Worm (Caenorhabditis elegans) whole organism, L3 larva: ENCODE measurements around the gene pks-1.

Source experiments
- aly-2 ChIP-seq: fragments of 150-350 bp; optimal IDR thresholded peaks from 2 replicates; lab custom pipeline; 2014; ENCODE audit warnings: missing biosample characterization, missing genetic modification characterization
- ama-1 ChIP-seq: fragments of 150-350 bp; optimal IDR thresholded peaks from 2 replicates; lab custom pipeline; 2018
- egl-27 ChIP-seq: sonication (generic microtip); optimal IDR thresholded peaks from 4 replicates; lab custom pipeline; 2017; ENCODE audit warnings: missing biosample characterization, missing genetic modification reagents, missing genetic modification characterization
- nhr-11 ChIP-seq: fragments of 150-350 bp; optimal IDR thresholded peaks from 2 replicates; lab custom pipeline; 2014; ENCODE audit warnings: missing biosample characterization, missing genetic modification characterization
- nhr-237 ChIP-seq: fragments of 150-350 bp; optimal IDR thresholded peaks from 2 replicates; lab custom pipeline; 2014; ENCODE audit warnings: missing biosample characterization, missing genetic modification characterization
- pqm-1 ChIP-seq: fragments of 150-350 bp; optimal IDR thresholded peaks from 2 replicates; lab custom pipeline; 2017; ENCODE audit warnings: missing biosample characterization, missing genetic modification characterization, inconsistent platforms
- skn-1 ChIP-seq: fragments of 150-350 bp; optimal IDR thresholded peaks from 2 replicates; lab custom pipeline; 2014; ENCODE audit warnings: missing biosample characterization, missing genetic modification characterization
- unc-62 ChIP-seq: fragments of 150-350 bp; sonication (generic microtip); optimal IDR thresholded peaks from 4 replicates; lab custom pipeline; 2014; ENCODE audit warnings: missing biosample characterization, missing genetic modification reagents, missing genetic modification characterization
- zag-1 ChIP-seq: fragments of 150-350 bp; optimal IDR thresholded peaks from 2 replicates; lab custom pipeline; 2014; ENCODE audit warnings: missing biosample characterization, missing genetic modification characterization
- ztf-4 ChIP-seq: fragments of 150-350 bp; optimal IDR thresholded peaks from 2 replicates; lab custom pipeline; 2014; ENCODE audit warnings: missing biosample characterization, missing genetic modification characterization

DNA sequence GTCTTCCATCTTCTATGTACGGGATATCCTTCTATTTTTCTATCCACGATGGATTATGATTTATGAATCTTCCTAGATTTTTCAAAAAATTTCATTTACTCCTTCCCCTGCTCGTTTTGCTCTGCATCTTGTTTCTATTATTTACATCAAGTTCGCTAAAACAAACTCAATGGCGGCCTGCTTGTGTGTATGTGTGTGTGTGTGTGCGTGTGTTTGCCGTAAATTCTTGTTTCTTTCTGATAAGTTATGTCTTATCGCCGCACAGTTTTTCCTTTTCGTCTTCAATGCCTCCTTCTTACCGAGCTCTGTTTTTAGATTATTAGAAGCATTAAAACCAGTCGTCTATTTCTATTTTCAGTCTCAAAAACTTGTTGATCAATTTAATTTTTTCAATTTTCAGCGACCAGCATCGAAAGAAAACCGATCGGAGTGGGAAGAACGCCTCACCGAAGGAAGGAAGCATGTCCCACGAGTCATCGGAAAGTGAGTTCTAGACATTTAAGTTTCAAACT, 65.7 kb downstream of the pks-1 start, which contains the start of gene dlg-1:
- TF ChIP-seq egl-27 (tag; lab: Kevin White, UChicago): no peak
- TF ChIP-seq skn-1 (tag; lab: Kevin White, UChicago): no peak
- TF ChIP-seq ztf-4 (tag; lab: Kevin White, UChicago): no peak
- TF ChIP-seq pqm-1 (tag; lab: Kevin White, UChicago): no peak
- no peak for TF ChIP-seq nhr-11
- no peak for TF ChIP-seq unc-62 (GFP tag; lab: Kevin White, UChicago)
- TF ChIP-seq zag-1: no peak
- TF ChIP-seq ama-1 (lab: Kevin White, UChicago): no peak
- no peak for TF ChIP-seq aly-2 (tag; lab: Kevin White, UChicago)
- no peak for TF ChIP-seq nhr-237 (tag; lab: Kevin White, UChicago)
